Worm (Caenorhabditis elegans): Measurements from ENCODE around the gene H35N09.2.

The H35N09.2 gene

DNA sequence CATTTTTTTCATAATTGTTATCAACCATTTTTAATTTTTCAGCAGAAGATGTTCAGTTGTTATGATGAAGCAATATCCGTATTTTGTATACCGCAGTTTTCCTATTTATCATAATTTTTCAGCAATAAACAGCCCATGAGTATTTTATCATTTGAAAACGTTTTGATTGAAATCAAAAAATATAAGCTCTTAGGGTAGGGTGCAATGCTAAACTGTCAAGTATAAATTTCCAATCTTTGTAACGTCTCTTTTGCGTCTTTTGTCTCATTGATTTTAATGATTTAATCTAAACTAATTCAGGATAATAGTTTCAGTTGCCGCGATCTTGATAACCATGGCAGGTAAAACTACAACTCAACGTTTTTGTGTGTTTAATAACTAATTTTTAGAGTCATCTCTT, 3.6 kb downstream of the H35N09.2 start, which contains the start of gene F18E9.1:
TSS of gene F18E9.1 (plus strand) at position 301 of the 400 bp plus-strand sequence.
- no peak for TF ChIP-seq unc-62 (GFP tag; optimal IDR thresholded peaks at IDR 0.05)

DNA sequence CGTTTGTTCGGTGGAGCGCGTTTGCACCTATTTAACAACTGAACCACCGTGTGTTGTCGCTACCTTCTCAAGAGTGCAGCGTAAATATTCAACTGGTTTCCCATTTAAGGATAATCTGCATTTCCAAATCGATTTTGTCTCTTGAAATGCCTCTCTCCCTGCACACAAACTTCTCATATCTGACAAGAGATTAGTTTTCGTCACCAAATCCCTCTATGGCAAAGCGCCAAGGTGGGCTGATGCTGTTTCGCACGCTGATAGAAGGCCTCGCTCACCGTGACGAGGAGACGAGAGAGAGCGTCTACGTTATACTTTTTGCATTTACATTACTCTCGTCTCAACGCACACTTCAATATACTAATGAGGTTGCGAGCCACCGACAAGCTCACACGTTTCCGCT, 5.1 kb downstream of the H35N09.2 start:
- no peak for TF ChIP-seq unc-62 (GFP tag; optimal IDR thresholded peaks at IDR 0.05)

DNA sequence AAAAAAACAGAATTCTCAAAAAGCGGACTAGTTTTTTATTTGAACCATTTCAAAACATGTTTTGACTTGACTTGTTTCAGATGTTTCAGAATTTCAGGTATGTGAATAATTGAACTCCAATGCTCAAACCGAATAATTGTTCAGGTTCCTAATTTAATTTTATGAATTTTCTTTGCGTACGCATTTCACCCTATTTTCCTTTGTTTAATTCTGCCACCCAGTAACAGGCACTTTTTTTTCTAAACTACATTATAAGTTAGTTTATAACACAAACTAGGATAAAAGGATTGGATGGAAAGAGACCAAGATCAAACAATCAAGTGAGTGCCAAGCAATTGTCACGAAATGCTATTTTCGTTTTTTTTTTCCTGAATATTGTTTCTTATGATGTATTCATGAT, 6.4 kb downstream of the H35N09.2 start:
- TF ChIP-seq unc-62 (GFP tag; optimal IDR thresholded peaks at IDR 0.05), result no peak

DNA sequence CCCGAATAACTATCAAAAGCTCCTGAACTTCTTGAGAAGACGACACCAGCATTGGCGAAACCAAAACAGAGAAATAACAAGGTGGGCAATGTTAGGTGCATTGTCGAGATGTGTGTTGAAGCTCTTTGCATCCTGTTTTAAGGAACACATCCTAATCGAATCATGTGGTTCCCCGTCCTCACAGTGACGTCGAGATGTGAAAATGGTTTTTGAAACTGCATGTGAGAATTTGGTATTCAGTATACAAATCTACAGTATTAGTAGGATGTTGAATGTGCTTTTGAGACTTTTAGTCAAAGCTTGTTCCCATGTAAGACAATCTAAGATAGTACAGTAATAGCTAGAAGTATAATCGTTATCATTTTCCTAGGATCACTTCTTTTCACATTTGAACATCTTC, 7.2 kb downstream of the H35N09.2 start, which contains the start of gene F18E9.7:
TSS of gene F18E9.7 (minus strand) at position 101 of the 400 bp plus-strand sequence.
- TF ChIP-seq unc-62 (GFP tag; optimal IDR thresholded peaks at IDR 0.05), result no peak

DNA sequence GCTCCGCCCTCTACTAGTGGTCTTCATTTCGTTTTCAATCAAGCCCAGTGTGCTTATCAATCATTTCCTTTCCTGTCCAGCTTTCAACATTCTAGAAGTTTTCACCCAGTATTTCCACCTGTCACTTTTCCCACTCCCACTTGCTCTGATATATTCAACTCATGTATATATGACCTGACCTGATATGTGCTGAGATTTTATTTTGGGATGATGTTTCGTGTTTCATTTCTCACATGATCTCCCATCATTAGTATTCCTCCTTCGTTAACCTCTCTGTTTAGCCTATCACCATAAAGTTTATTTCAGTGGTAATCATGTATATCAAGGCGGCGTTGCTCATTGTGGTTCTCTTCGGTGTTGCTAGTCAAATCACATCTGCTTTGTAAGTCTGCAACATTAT, 12.0 kb downstream of the H35N09.2 start, which contains the start of gene nlp-7:
TSS of gene nlp-7 (plus strand) at position 301 of the 400 bp plus-strand sequence.
- TF ChIP-seq unc-62 (GFP tag; optimal IDR thresholded peaks at IDR 0.05), result no peak

DNA sequence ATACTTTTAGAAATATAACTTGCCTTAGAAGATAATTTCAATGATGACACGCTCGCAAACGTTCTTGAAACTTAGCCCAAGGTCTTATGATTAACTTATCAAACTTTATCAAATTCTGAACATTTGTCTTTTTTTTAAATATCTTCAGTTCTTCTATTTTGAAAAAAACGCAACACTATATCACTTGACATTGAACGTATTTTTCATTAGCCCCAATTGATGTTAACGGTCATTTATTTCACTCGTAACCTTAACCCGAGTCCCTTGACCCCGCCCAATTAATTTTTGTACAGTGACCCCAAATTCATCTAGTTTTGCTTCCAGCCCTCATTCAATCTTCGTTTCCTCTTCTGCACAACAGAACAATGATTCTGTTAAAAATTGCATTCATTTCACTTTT, 19.0 kb downstream of the H35N09.2 start, which contains the start of gene F18E9.3:
TSS of gene F18E9.3 (plus strand) at position 311 of the 400 bp plus-strand sequence.
- no peak for TF ChIP-seq unc-62 (GFP tag; optimal IDR thresholded peaks at IDR 0.05)

DNA sequence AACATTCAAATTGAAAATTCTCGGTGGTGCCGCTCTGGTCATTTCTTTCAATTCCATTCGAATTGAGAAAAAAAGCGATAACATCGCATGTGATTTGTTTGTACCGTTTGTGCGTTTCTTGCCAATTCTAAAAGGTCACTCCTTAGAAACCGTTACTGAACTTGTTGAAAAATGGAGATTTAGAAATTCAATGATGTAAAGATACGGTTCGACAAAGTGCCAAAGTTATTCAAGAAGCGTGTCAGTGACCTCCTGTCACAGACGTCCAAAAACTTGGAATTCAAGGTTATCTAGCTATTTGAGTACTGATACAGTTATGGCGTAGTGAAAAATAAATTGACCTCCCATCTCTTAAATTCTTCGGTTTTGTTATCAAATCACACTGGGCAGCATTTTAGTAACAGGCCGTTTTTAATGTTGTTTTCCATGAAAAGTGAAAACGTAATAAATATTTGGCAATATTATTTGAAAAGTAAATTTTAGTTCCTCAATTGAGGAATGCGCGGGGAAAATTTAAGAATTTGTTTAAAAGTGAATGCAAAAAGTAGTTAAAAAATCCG, 20.0 kb downstream of the H35N09.2 start:
- TF ChIP-seq unc-62 (GFP tag; optimal IDR thresholded peaks at IDR 0.05), result no peak

DNA sequence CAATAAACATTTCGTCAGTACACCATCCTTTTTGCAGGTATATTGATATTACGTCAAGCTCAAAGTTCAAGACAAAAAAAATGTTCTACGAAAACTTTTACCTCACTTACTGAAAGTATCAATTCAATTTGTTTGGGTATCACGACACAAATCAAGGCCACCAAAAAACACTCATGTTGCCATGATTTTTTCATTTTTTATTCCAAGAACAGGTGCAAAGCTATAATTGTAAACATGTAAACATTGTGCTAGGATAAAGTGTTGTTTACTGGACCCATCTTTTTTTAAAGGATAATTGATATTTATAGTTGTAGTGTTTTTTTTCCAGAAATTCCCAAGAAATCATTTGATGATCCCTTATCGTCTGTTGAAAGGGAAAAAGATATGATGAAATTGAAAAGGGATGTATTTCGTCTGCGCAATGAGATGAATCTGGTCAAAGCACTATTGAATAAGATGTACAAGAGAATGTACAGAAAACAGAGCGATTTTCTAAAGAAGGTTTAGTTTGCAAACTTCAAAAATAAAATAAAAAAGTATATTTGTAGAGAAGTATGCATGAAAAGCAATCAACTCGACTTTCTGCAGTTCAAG, 22.0 kb downstream of the H35N09.2 start:
- TF ChIP-seq unc-62 (GFP tag; optimal IDR thresholded peaks at IDR 0.05), result no peak

DNA sequence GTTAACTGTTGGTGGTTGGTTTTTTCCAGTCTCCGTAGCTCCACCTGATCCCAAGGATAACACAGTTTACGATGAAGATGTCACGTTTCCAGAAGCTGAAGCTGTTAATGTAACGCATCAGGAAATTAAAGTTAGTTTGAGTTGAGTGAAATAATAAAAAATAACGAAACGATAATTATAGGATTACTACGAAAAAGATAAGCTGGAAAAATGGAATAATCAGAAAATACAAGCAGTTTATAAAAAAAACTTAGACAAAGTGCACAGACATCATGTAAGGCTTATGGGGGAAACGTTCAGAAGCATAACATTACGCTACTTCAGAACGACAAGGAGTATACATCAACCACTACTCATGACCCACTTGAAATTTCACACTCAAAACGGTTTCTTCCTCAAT, 23.4 kb downstream of the H35N09.2 start, which contains the start of gene F18E9.8:
TSS of gene F18E9.8 (minus strand) at position 101 of the 400 bp plus-strand sequence.
- no peak for TF ChIP-seq unc-62 (GFP tag; optimal IDR thresholded peaks at IDR 0.05)

DNA sequence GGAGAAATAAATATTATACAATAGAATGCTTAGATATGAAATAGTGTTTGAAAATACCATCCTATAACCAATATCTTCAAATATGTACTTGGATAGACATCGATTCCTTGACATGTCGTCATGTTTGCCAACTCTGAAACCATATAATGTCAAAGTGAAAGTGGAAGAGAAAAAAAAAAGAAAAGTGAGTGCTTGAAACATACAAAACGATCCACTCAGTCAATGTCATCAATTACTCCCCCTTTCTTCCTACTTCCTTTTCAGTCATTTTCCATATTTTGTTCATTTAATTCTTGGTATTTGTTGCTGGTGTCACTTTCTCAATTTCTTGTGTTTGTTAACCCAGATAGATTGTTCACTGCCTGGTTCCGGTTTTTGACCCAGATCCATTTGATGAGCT, 24.6 kb downstream of the H35N09.2 start, which contains the start of gene F18E9.4:
TSS of gene F18E9.4 (plus strand) at position 301 of the 400 bp plus-strand sequence.
- TF ChIP-seq unc-62 (GFP tag; optimal IDR thresholded peaks at IDR 0.05), result no peak

DNA sequence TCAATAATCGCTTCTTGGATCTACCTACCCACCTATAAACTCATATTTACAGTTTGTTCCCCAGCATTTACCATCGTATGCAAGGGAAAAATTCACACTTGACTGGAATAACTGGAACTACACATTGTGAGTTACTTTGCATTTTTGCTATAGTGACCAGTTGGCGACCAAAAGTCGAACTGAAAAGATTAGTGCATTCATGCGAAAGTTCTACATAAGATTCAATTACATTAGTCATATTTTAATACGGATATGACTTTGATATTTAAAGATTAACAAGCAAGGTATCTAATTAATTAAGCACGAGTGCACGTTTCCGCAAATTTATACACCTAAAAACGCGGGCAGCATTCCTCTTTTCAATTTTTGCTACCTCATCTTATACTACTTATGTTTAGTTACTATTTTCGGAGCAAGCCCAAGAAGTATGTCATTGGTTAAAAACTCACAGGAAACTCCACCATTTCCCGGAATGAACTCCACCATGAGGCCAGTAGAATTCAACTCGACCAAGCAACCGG, 33.8 kb downstream of the H35N09.2 start, which contains the start of gene jmjd-3.1:
TSS of gene jmjd-3.1 (plus strand) at position 51 of the 521 bp plus-strand sequence.
- TF ChIP-seq unc-62 (GFP tag; optimal IDR thresholded peaks at IDR 0.05), result no peak

DNA sequence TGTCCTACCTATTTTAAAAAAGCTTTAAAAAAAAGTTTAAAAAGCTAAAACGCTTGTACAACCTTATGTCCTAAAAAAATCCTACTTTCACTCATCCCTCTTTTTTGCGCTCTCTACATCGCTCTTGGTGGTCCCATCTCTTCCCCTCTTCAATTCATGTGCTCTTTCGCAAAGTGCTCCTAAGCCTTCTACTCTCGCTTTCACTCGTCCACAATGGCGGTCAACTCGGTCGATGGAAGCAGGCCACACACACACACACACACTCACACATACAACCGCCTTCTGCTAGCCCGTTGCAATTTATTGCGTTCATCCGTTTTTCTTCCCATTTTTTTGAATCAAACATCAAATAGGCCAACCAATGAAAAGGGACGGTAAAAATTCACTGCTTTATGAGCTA, 35.7 kb downstream of the H35N09.2 start:
- TF ChIP-seq unc-62 (GFP tag; optimal IDR thresholded peaks at IDR 0.05), result no peak

DNA sequence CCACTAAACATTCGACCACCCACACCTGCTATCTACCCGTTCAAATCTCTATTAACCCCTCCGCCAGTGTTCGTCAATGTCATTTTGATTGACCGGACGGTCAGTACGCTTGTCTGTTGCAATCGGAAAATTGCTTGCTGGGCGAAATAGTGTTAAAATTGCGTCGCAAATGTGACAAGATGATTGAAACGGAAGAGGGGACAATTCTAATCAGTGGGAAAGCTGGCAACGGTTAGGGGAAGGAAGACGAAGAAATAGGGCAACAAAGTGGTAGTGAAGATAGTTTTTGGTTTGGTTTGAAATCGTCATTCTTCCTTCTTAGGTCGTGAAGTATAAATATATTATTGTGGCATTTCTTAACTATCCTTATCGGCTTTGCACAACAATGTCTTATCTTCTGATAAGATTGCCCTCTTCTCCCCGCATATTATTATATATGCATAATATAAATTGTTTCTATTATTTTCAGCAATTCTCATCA, 36.4 kb downstream of the H35N09.2 start:
- TF ChIP-seq unc-62 (GFP tag; optimal IDR thresholded peaks at IDR 0.05), result no peak

DNA sequence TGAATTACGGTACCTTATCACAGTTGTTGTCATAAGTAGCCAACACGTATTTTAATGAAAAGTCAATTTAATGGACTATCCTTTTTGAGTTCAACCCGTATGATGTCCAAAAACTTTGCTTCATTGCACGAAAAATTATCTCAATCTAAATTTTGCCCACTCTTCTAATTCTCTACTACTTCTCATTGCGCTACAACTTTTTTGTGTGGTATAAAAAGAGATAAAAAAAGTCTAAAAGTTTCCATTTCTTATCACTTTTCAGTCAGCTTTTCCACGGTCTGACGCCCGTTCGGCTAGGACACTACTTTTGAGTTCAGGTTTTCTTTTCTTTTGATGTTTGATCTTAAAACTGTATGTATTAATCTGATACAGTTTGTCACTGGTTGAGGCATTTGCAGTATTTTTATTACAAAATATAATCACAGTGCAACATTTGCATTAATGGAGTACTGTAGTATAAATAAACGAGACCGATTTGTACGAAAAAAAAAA, 37.0 kb downstream of the H35N09.2 start:
- TF ChIP-seq unc-62 (GFP tag; optimal IDR thresholded peaks at IDR 0.05), result no peak

DNA sequence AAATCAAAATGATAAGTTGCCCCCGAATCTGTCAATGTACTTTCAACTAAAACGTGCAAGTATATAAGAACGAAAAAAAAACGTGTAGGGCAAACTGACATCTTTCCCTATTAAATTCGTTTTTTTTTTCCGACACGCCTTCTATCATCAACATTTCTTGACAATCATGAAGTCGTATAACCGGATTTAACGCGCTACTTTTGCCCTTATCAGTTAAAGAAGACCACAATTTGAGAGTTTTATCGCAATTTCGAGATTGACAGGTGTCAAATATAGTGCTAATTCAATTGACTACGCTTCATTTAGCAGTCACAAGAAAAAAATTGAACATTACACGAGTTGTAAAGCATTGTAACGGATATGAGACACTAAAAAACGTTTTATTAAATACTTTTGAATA, 37.7 kb downstream of the H35N09.2 start:
- TF ChIP-seq unc-62 (GFP tag; optimal IDR thresholded peaks at IDR 0.05), result no peak

DNA sequence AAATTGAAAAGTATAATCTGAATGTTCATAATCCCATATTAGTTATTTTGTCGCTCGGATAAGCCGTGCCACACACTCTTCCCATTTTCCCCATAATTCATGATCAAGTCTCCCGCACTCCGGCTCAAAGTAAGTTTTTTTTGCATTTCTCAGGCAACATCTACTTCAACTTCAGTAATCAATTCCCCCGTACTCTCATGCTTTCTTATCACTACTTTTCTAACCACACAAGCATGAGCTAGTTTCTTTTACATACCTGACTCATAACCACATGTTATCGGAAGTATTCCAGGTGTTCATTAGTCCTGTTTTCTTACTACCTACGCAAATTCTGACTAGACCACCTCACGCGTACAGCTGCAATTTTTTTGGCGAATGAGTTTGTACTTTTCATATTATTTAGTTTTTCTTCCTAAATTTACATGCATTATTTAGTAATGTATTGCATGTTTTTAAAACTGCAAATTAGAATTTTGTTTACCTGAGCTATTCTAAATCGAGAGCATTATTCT, 38.3 kb downstream of the H35N09.2 start:
- TF ChIP-seq unc-62 (GFP tag; optimal IDR thresholded peaks at IDR 0.05), result no peak
